Worm (Caenorhabditis elegans): ENCODE results near the gene B0348.10.

The B0348.10 gene

DNA sequence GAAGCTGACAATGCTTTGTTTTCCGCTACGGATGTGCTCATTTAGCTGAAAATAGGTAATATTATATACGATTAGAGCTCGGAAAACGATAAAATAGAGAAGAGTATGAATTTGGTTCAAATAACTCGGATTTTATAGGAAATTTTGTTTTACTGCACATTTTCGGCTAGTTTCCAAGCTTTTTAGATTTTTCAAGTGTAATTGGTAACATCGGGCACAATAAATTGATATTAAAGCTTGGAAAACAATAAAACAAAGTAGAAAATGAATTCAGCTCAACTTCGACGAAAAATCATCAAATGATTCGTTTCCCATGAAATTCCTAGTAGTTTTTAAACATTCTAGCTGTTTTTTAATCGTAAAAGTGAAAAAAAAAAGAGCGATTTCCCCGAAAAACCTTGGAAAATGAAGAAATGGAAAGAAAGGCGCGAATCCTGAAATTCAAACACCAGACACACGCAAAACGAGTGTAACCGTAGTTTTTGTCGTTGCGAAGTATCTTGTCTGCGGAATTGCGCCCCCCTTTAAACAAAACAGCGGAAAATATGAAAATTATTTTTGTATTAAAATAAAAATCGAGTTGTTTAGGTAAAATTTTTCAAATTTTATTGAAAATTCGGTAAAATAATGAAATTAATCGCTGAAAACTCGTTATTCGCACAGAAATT lies 627 bp downstream of the B0348.10 start, which contains the start of gene ife-3 (continued):
- TF ChIP-seq ztf-22 (GFP tag; optimal IDR thresholded peaks at IDR 0.05) (no peak), sdz-38 (tag; optimal IDR thresholded peaks at IDR 0.05) (no peak), ets-4 (GFP tag; optimal IDR thresholded peaks at IDR 0.05) (no peak), efl-1 (GFP tag; optimal IDR thresholded peaks at IDR 0.05) (peak; percentile 88), hrde-1 (tag; optimal IDR thresholded peaks at IDR 0.05; ENCODE audit: borderline replicate concordance) (no peak), F52B5.7 (tag; optimal IDR thresholded peaks at IDR 0.05) (no peak), ama-1 (optimal IDR thresholded peaks at IDR 0.05) (peak; percentile 13), ama-1 (GFP tag; optimal IDR thresholded peaks at IDR 0.05) (no peak), B0336.3 (GFP tag; IDR thresholded peaks at IDR 0.05) (no peak), nhr-179 (tag; optimal IDR thresholded peaks at IDR 0.05) (no peak), F10E7.11 (tag; optimal IDR thresholded peaks at IDR 0.05) (no peak), gei-17 (GFP tag; optimal IDR thresholded peaks at IDR 0.05) (no peak), akir-1 (GFP tag; optimal IDR thresholded peaks at IDR 0.05) (no peak), repo-1 (tag; optimal IDR thresholded peaks at IDR 0.05) (no peak), T07F8.4 (tag; optimal IDR thresholded peaks at IDR 0.05) (no peak), nfya-2 (GFP tag; IDR thresholded peaks at IDR 0.05) (no peak), let-607 (tag; optimal IDR thresholded peaks at IDR 0.05) (no peak), let-526 (GFP tag; IDR thresholded peaks at IDR 0.05) (no peak), Y67H2A.10 (GFP tag; conservative IDR thresholded peaks at IDR 0.05) (no peak), ZK185.1 (tag; optimal IDR thresholded peaks at IDR 0.05; ENCODE audit: poor library complexity, severe bottlenecking) (no peak), rpc-1 (optimal IDR thresholded peaks at IDR 0.05) (no peak), rpc-1 (tag; optimal IDR thresholded peaks at IDR 0.05) (peak; percentile 2), lin-26 (GFP tag; IDR thresholded peaks at IDR 0.05) (no peak), lsy-27 (tag; optimal IDR thresholded peaks at IDR 0.05; ENCODE audit: borderline replicate concordance, insufficient read depth) (no peak), ceh-40 (GFP tag; IDR thresholded peaks at IDR 0.05) (no peak), K11D2.4 (GFP tag; IDR thresholded peaks at IDR 0.05) (no peak), snpc-1.3 (tag; optimal IDR thresholded peaks at IDR 0.05; ENCODE audit: insufficient read depth) (peak; percentile 72), lag-1 (GFP tag; IDR thresholded peaks at IDR 0.05) (no peak), F57C9.4 (tag; optimal IDR thresholded peaks at IDR 0.05) (no peak), F49E8.2 (tag; optimal IDR thresholded peaks at IDR 0.05; ENCODE audit: insufficient read depth) (peak; percentile 56), C17E4.6 (GFP tag; IDR thresholded peaks at IDR 0.05) (no peak), rcor-1 (GFP tag; IDR thresholded peaks at IDR 0.05) (0 out of 2 replicates have a peak, but pooled peaks have one; percentile 44), pbrm-1 (GFP tag; IDR thresholded peaks at IDR 0.05) (no peak), pha-4 (tag; optimal IDR thresholded peaks at IDR 0.05) (peak; percentile 1), cebp-2 (GFP tag; IDR thresholded peaks at IDR 0.05) (no peak), unc-62 (GFP tag; optimal IDR thresholded peaks at IDR 0.05) (no peak), ztf-25 (GFP tag; IDR thresholded peaks at IDR 0.05) (no peak), F23B12.7 (tag; optimal IDR thresholded peaks at IDR 0.05; ENCODE audit: insufficient read depth) (peak; percentile 66), lin-54 (GFP tag; optimal IDR thresholded peaks at IDR 0.05) (peak; percentile 45), dpl-1 (GFP tag; optimal IDR thresholded peaks at IDR 0.05) (peak; percentile 87), ztf-6 (GFP tag; IDR thresholded peaks at IDR 0.05) (no peak), ceh-79 (tag; optimal IDR thresholded peaks at IDR 0.05) (no peak), C06A6.2 (GFP tag; conservative IDR thresholded peaks at IDR 0.05) (no peak), ceh-91 (GFP tag; IDR thresholded peaks at IDR 0.05) (peak; percentile 54), lin-40 (tag; optimal IDR thresholded peaks at IDR 0.05) (no peak), mel-28 (tag; optimal IDR thresholded peaks at IDR 0.05; ENCODE audit: borderline replicate concordance) (no peak), nhr-27 (tag; optimal IDR thresholded peaks at IDR 0.05) (no peak), him-1 (tag; optimal IDR thresholded peaks at IDR 0.05) (no peak)

All from whole organism, young adult.